Worm (Caenorhabditis elegans): Measurements from ENCODE around the gene sri-30.

ce11 chrII:3054221-3054620, 8.2 kb downstream of the sri-30 start, which contains the start of gene lido-13:
- TF ChIP-seq ceh-82 (tag; optimal IDR thresholded peaks at IDR 0.05) = no peak
- TF ChIP-seq lin-13 (GFP tag; optimal IDR thresholded peaks at IDR 0.05) = no peak

Data from whole organism, L2 larva.